Fruit fly (Drosophila melanogaster): ENCODE results near the gene CG2202.
A peak's percentile ranks its signal among the peaks of the same experiment; 100 is the strongest.

CG2202 gene

DNA sequence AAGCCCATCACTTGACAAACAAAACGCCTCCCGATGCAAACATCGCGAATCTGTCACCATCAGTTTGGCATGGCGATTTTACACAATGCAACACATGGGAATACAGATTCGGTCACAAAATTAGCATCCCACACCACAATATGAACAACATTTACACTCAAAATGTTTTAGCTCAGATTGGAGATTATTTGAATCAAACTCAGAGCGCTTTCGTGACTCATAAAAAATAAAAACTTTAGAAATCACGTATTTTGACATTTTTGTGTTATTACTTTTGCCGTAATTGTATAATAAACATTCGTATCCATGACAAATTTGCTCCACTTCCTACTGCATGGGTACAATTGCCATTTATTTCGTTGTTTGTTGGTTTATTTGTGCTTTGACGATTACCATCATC is 44.5 kb upstream of the CG2202 start:
- TF ChIP-seq run (tag; optimal IDR thresholded peaks at IDR 0.05) (no peak), CG17359 (tag; optimal IDR thresholded peaks at IDR 0.05) (no peak), Lpt (GFP tag; optimal IDR thresholded peaks at IDR 0.05) (no peak), Drgx (GFP tag; IDR thresholded peaks at IDR 0.05) (peak; percentile 40), ash1 (GFP tag; optimal IDR thresholded peaks at IDR 0.05) (no peak), E2f2 (GFP tag; IDR thresholded peaks at IDR 0.05) (no peak), CG11093 (GFP tag; IDR thresholded peaks at IDR 0.05) (no peak), CG17568 (GFP tag; optimal IDR thresholded peaks at IDR 0.05) (no peak), Taf1 (GFP tag; IDR thresholded peaks at IDR 0.05) (no peak), HmgZ (tag; optimal IDR thresholded peaks at IDR 0.05) (no peak), Antp (GFP tag; optimal IDR thresholded peaks at IDR 0.05) (no peak), sens (GFP tag) (peak; percentile 62), CG12744 (GFP tag; optimal IDR thresholded peaks at IDR 0.05) (no peak), CG12071 (GFP tag; optimal IDR thresholded peaks at IDR 0.05) (no peak), CG33557 (GFP tag; optimal IDR thresholded peaks at IDR 0.05) (no peak), ATbp (GFP tag; optimal IDR thresholded peaks at IDR 0.05) (no peak), nmo (GFP tag; optimal IDR thresholded peaks at IDR 0.05) (no peak), Med (GFP tag) (peak; percentile 74), seq (GFP tag; IDR thresholded peaks at IDR 0.05) (0 out of 2 replicates have a peak, but pooled peaks have one; percentile 6), CG11696 (GFP tag; IDR thresholded peaks at IDR 0.05) (0 out of 2 replicates have a peak, but pooled peaks have one; percentile 5)

DNA sequence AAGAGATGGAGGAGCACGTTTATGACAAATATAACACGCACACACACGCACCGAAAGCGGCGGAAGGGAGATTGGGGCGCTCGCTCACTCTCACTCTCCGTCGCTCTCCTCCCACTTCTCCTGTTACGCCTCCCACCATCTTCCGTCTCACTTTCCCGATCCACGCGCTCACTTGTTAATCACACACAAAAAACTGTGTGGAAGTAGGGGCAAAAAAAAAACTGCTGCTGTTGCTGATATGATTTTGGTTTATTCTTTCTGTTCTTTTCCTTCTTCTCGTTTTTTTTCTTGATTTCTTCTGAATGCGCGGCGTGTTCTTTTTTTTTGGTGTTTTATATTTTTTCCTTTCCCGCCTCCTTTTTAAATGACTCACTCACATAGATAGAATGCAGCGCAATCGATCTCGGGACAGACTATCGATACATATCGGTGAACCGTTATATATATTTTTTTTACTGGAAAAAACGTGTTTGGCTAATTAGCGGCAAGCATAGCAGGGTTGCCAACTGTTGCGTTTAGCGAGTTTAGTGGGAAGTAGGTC is 42.8 kb upstream of the CG2202 start:
- TF ChIP-seq CG18599 (GFP tag; optimal IDR thresholded peaks at IDR 0.05), result peak; percentile 30
- no peak for TF ChIP-seq CG31388 (GFP tag; optimal IDR thresholded peaks at IDR 0.05)
- peak; percentile 95 for TF ChIP-seq Blimp-1 (GFP tag; optimal IDR thresholded peaks at IDR 0.05)
- TF ChIP-seq CG2129 (GFP tag; IDR thresholded peaks at IDR 0.05; ENCODE audit: partially characterized antibody), result no peak; the same call in 1 of the 2 replicates
- TF ChIP-seq CG14441 (GFP tag; IDR thresholded peaks at IDR 0.05), result no peak
- peak; percentile 70 for TF ChIP-seq E2f2 (GFP tag; IDR thresholded peaks at IDR 0.05)
- TF ChIP-seq crc (GFP tag; optimal IDR thresholded peaks at IDR 0.05), result no peak
- TF ChIP-seq zf30C (GFP tag; optimal IDR thresholded peaks at IDR 0.05), result no peak
- TF ChIP-seq Meics (GFP tag; optimal IDR thresholded peaks at IDR 0.05), result no peak
- peak; percentile 20 for TF ChIP-seq Max (GFP tag; optimal IDR thresholded peaks at IDR 0.05)
- TF ChIP-seq Dll (GFP tag; IDR thresholded peaks at IDR 0.05; ENCODE audit: partially characterized antibody), result peak; percentile 58; the same call in 2 of the 4 replicates
- no peak for TF ChIP-seq CG7357 (GFP tag; IDR thresholded peaks at IDR 0.05)
- TF ChIP-seq Mrtf (GFP tag; IDR thresholded peaks at IDR 0.05), result no peak
- no peak for TF ChIP-seq CG42726 (GFP tag; IDR thresholded peaks at IDR 0.05; ENCODE audit: partially characterized antibody)
- no peak for TF ChIP-seq TFAM (GFP tag; optimal IDR thresholded peaks at IDR 0.05)
- no peak for TF ChIP-seq Xbp1 (GFP tag; optimal IDR thresholded peaks at IDR 0.05)
- TF ChIP-seq bigmax (GFP tag; optimal IDR thresholded peaks at IDR 0.05), result no peak
- no peak for TF ChIP-seq CG8924 (tag; optimal IDR thresholded peaks at IDR 0.05)
- TF ChIP-seq CG12299 (tag; optimal IDR thresholded peaks at IDR 0.05), result no peak
- TF ChIP-seq gcm (GFP tag; optimal IDR thresholded peaks at IDR 0.05), result no peak
- TF ChIP-seq MBD-R2 (GFP tag; IDR thresholded peaks at IDR 0.05), result no peak
- TF ChIP-seq CG12769 (tag; optimal IDR thresholded peaks at IDR 0.05), result peak; percentile 77
- peak; percentile 64 for TF ChIP-seq cg (GFP tag; optimal IDR thresholded peaks at IDR 0.05)
- no peak for TF ChIP-seq ewg (GFP tag; optimal IDR thresholded peaks at IDR 0.05)
- no peak for TF ChIP-seq tx (GFP tag; optimal IDR thresholded peaks at IDR 0.05)
- TF ChIP-seq nom (GFP tag; optimal IDR thresholded peaks at IDR 0.05), result peak; percentile 97
- no peak for TF ChIP-seq CG14860 (GFP tag; IDR thresholded peaks at IDR 0.05; ENCODE audit: partially characterized antibody)
- peak; percentile 6 for TF ChIP-seq CG1603 (tag; optimal IDR thresholded peaks at IDR 0.05)
- no peak for TF ChIP-seq B-H2 (GFP tag; optimal IDR thresholded peaks at IDR 0.05)
- peak; percentile 41 for TF ChIP-seq Sry-δ (GFP tag; optimal IDR thresholded peaks at IDR 0.05)
- TF ChIP-seq Fer3 (tag; optimal IDR thresholded peaks at IDR 0.05), result no peak
